Worm (Caenorhabditis elegans): ENCODE data around the gene C35A5.6.

Gene C35A5.6

ce11 chrV:10468190-10468589, 40.7 kb upstream of the C35A5.6 start, which contains the start of gene egl-9:
Gene egl-9 (plus strand): TSS chrV:10468517.
- TF ChIP-seq cog-1 (tag; optimal IDR thresholded peaks at IDR 0.05) (no peak), ztf-23 (GFP tag; IDR thresholded peaks at IDR 0.05) (no peak), tab-1 (GFP tag; IDR thresholded peaks at IDR 0.05) (no peak), med-1 (GFP tag; optimal IDR thresholded peaks at IDR 0.05; ENCODE audit: insufficient read depth) (no peak), ztf-29 (GFP tag; IDR thresholded peaks at IDR 0.05) (no peak), T22C8.4 (GFP tag; IDR thresholded peaks at IDR 0.05) (no peak), klf-2 (GFP tag; conservative IDR thresholded peaks at IDR 0.05) (no peak), ref-1 (GFP tag; conservative IDR thresholded peaks at IDR 0.05) (no peak), flt-1 (GFP tag; IDR thresholded peaks at IDR 0.05) (no peak)

- no peak for TF ChIP-seq cog-1 (tag; optimal IDR thresholded peaks at IDR 0.05)
- TF ChIP-seq ztf-23 (GFP tag; IDR thresholded peaks at IDR 0.05) = no peak
Measured at ce11 chrV:10468709-10469108, 40.2 kb upstream of the C35A5.6 start.

- TF ChIP-seq ref-1 (GFP tag; conservative IDR thresholded peaks at IDR 0.05) (no peak), ztf-29 (GFP tag; IDR thresholded peaks at IDR 0.05) (no peak), med-1 (GFP tag; optimal IDR thresholded peaks at IDR 0.05; ENCODE audit: insufficient read depth) (no peak), flt-1 (GFP tag; IDR thresholded peaks at IDR 0.05) (no peak), tab-1 (GFP tag; IDR thresholded peaks at IDR 0.05) (no peak), T22C8.4 (GFP tag; IDR thresholded peaks at IDR 0.05) (no peak), klf-2 (GFP tag; conservative IDR thresholded peaks at IDR 0.05) (no peak), ztf-23 (GFP tag; IDR thresholded peaks at IDR 0.05) (no peak), cog-1 (tag; optimal IDR thresholded peaks at IDR 0.05) (no peak)
Measured at ce11 chrV:10469845-10470244, 39.1 kb upstream of the C35A5.6 start.

DNA sequence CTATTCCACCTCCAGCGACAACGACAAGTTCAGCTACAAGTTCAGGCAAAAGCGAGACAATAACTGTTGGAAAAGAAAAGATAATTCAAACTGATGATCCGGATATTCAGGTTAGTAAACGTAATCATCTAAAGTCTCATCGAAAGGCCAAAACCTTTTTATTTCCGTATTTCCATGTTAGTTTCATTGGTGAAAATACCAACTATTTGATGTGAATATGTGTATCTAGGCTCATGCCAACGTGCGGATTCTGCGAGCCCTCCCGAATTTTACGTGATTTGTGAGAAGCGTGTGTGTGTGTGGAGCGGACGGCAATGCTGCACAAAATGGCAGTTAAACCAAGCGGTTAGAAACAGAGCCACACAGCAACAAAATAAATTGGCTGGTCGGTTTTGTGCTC, 37.9 kb upstream of the C35A5.6 start:
- TF ChIP-seq ref-1 (GFP tag; conservative IDR thresholded peaks at IDR 0.05) (no peak), med-1 (GFP tag; optimal IDR thresholded peaks at IDR 0.05; ENCODE audit: insufficient read depth) (no peak), cog-1 (tag; optimal IDR thresholded peaks at IDR 0.05) (no peak), flt-1 (GFP tag; IDR thresholded peaks at IDR 0.05) (no peak), klf-2 (GFP tag; conservative IDR thresholded peaks at IDR 0.05) (no peak), T22C8.4 (GFP tag; IDR thresholded peaks at IDR 0.05) (no peak), ztf-29 (GFP tag; IDR thresholded peaks at IDR 0.05) (no peak), tab-1 (GFP tag; IDR thresholded peaks at IDR 0.05) (no peak), ztf-23 (GFP tag; IDR thresholded peaks at IDR 0.05) (no peak)

DNA sequence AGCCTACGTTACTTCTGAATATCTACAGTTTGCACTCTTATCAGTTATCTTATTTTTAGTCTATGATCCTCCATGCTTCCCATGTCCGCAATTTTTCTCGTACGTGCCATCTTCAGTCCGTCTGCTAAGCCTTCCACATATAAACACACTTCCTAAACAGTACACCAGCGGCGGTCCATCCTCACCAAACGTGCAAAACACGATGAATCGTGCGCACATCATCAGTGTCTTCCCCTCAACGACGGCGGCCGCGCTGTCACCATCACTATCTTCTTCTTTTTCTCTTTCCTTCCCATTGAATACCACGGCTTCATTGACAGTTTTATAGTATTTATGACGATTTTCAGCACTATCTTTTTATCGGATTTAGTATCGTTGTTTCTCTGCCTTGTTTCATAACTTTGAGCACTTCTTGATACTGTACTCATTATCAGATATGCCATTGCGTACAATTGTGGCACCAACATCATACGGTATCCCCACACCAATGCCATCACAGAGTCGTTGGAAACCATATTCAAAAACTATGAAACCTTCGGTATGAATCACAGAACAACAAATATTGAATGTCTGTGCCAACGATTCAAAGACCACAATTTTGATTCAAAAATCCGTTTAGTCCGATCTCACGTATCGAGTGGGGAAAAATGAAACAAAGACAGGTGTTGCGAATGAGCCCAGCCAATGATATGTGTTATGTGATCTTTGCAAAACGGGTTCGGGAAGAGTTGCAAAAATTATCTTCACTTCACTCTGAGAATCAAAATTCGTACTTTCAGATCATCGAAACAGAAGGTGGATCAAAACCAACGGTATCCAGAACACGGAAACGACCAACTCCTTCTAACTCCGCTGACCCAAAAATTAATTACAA, 35.8 kb upstream of the C35A5.6 start:
- TF ChIP-seq med-1 (GFP tag; optimal IDR thresholded peaks at IDR 0.05; ENCODE audit: insufficient read depth) (no peak), cog-1 (tag; optimal IDR thresholded peaks at IDR 0.05) (no peak), tab-1 (GFP tag; IDR thresholded peaks at IDR 0.05) (no peak), flt-1 (GFP tag; IDR thresholded peaks at IDR 0.05) (no peak), ref-1 (GFP tag; conservative IDR thresholded peaks at IDR 0.05) (no peak), ztf-29 (GFP tag; IDR thresholded peaks at IDR 0.05) (no peak), klf-2 (GFP tag; conservative IDR thresholded peaks at IDR 0.05) (no peak), ztf-23 (GFP tag; IDR thresholded peaks at IDR 0.05) (no peak), T22C8.4 (GFP tag; IDR thresholded peaks at IDR 0.05) (no peak)

DNA sequence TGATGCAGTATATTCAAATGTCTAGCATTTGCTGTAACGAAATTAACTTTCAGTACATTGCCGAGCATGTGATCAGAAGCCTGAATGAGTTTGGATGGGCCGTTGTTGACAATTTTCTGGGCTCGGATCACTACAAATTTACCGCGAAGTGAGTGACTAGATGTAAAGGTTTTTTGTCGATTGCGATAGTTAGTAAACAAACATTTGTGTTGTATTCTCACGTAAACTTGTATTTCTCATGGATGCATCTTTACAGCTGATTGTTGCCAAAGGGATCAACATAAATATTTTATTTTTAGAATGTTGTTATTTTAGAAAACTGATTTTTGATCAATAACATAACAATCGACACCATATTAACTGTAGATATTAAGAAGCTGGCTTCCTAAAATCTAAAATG, 34.9 kb upstream of the C35A5.6 start:
- TF ChIP-seq med-1 (GFP tag; optimal IDR thresholded peaks at IDR 0.05; ENCODE audit: insufficient read depth) (no peak), cog-1 (tag; optimal IDR thresholded peaks at IDR 0.05) (no peak), klf-2 (GFP tag; conservative IDR thresholded peaks at IDR 0.05) (no peak), ref-1 (GFP tag; conservative IDR thresholded peaks at IDR 0.05) (no peak), T22C8.4 (GFP tag; IDR thresholded peaks at IDR 0.05) (no peak), flt-1 (GFP tag; IDR thresholded peaks at IDR 0.05) (no peak), ztf-23 (GFP tag; IDR thresholded peaks at IDR 0.05) (no peak), tab-1 (GFP tag; IDR thresholded peaks at IDR 0.05) (no peak), ztf-29 (GFP tag; IDR thresholded peaks at IDR 0.05) (no peak)

DNA sequence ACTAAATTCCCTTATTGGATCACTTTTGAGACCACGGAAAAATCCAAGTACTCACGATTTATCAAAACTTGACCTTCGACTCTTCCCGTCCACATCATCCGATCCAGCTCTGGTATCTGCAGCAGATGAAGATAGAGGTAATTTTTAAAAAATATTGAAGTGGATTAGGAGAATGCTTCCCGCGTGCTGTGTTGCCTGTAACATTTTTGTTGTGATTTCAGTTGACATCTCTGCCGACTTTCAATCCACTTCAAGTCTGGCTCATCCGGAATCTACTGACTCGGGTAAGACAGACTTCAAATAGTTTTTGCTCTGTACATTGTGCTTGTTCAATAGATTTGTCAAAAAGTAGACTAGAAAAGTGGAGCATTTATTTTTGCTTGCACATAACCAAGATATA, 33.5 kb upstream of the C35A5.6 start:
- TF ChIP-seq med-1 (GFP tag; optimal IDR thresholded peaks at IDR 0.05; ENCODE audit: insufficient read depth) = no peak
- no peak for TF ChIP-seq flt-1 (GFP tag; IDR thresholded peaks at IDR 0.05)
- TF ChIP-seq tab-1 (GFP tag; IDR thresholded peaks at IDR 0.05) = no peak
- no peak for TF ChIP-seq T22C8.4 (GFP tag; IDR thresholded peaks at IDR 0.05)
- no peak for TF ChIP-seq ref-1 (GFP tag; conservative IDR thresholded peaks at IDR 0.05)
- no peak for TF ChIP-seq ztf-29 (GFP tag; IDR thresholded peaks at IDR 0.05)
- no peak for TF ChIP-seq cog-1 (tag; optimal IDR thresholded peaks at IDR 0.05)
- no peak for TF ChIP-seq ztf-23 (GFP tag; IDR thresholded peaks at IDR 0.05)
- no peak for TF ChIP-seq klf-2 (GFP tag; conservative IDR thresholded peaks at IDR 0.05)

- no peak for TF ChIP-seq med-1 (GFP tag; optimal IDR thresholded peaks at IDR 0.05; ENCODE audit: insufficient read depth)
- no peak for TF ChIP-seq tab-1 (GFP tag; IDR thresholded peaks at IDR 0.05)
Measured at ce11 chrV:10476864-10477443, 32.0 kb upstream of the C35A5.6 start.

DNA sequence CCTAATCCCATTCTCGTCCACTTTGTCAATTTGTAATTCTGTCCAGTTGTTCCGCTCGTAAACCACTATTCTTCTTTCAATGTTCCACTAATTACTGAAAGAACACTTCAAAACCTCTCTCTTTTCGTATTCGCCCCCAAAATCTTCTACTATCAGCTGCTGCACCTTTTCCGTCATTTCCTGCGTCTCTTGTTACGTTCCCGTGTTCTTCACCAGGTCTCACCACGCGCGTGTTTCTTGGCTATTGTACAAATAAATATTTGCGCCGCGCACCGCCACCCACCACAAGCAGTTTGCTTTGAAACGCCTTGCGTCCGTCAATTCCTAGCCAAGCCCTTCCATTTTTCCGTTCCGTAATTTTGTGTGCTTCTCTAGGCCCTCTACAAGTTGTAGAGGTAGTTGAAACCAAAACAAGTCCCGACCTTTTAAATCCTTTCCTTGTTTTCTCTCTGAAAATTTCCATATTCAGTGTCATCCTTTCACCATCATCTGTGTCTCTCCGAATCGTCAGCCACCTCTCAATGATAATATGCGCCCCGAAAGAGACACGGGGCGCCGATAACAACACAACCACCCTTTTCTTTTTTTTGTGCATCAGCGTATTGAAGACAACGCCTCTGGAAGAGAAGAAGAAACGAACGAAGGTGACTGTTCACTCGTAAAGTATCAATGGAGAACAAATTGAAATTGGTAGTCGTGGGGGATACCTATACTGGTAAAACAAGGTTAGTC, 30.7 kb upstream of the C35A5.6 start, which contains the start of the genes crp-1 and Y32F6B.9:
Gene crp-1, plus strand, starts transcription at position 468 of the 732 bp plus-strand sequence.
Gene Y32F6B.9, plus strand, starts transcription at position 603 of the 732 bp plus-strand sequence.
- TF ChIP-seq klf-2 (GFP tag; conservative IDR thresholded peaks at IDR 0.05) = no peak
- no peak for TF ChIP-seq ztf-23 (GFP tag; IDR thresholded peaks at IDR 0.05)
- TF ChIP-seq med-1 (GFP tag; optimal IDR thresholded peaks at IDR 0.05; ENCODE audit: insufficient read depth) = no peak
- TF ChIP-seq ref-1 (GFP tag; conservative IDR thresholded peaks at IDR 0.05) = no peak
- TF ChIP-seq T22C8.4 (GFP tag; IDR thresholded peaks at IDR 0.05) = no peak
- no peak for TF ChIP-seq cog-1 (tag; optimal IDR thresholded peaks at IDR 0.05)
- TF ChIP-seq ztf-29 (GFP tag; IDR thresholded peaks at IDR 0.05) = no peak
- TF ChIP-seq flt-1 (GFP tag; IDR thresholded peaks at IDR 0.05) = no peak
- no peak for TF ChIP-seq tab-1 (GFP tag; IDR thresholded peaks at IDR 0.05)

Measured in whole organism, midembryonic.